Fruit fly (Drosophila melanogaster) whole organism, embryonic: ENCODE data around the gene trbd.

Experiments used
- Atf6 ChIP-seq: fragments of 200-800 bp; sonication (Bioruptor generic); IDR thresholded peaks from 2 replicates; pipeline ENCODE4 v1.3.6; 2022; ENCODE audit warnings: missing biosample characterization, missing genetic modification characterization
- BEAF-32 ChIP-seq: fragments of 200-800 bp; sonication (Bioruptor generic); optimal IDR thresholded peaks from 3 replicates; lab custom pipeline; 2017; ENCODE audit warnings: missing biosample characterization, missing genetic modification characterization, mild to moderate bottlenecking, moderate library complexity, missing genetic modification reagents
- Blimp-1 ChIP-seq: fragments of 200-800 bp; sonication (Bioruptor generic); optimal IDR thresholded peaks from 3 replicates; lab custom pipeline; 2018; ENCODE audit warnings: missing biosample characterization, missing genetic modification characterization, mild to moderate bottlenecking, moderate library complexity, missing genetic modification reagents
- CG1024 ChIP-seq: fragments of 200-800 bp; sonication (Bioruptor generic); IDR thresholded peaks from 2 replicates; pipeline ENCODE4 v1.3.6; 2022; ENCODE audit warnings: missing biosample characterization, missing genetic modification characterization
- CG10267 ChIP-seq: fragments of 200-800 bp; sonication (Bioruptor generic); optimal IDR thresholded peaks from 2 replicates; lab custom pipeline; 2018; ENCODE audit warnings: missing biosample characterization, mild to moderate bottlenecking, missing genetic modification characterization, moderate library complexity
- CG12219 ChIP-seq: fragments of 200-800 bp; sonication (Bioruptor generic); optimal IDR thresholded peaks from 3 replicates; lab custom pipeline; 2018; ENCODE audit warnings: missing biosample characterization, mild to moderate bottlenecking, missing genetic modification characterization
- CG13287 ChIP-seq: fragments of 200-800 bp; sonication (Bioruptor generic); IDR thresholded peaks from 2 replicates; pipeline ENCODE4 v1.3.6; 2022; ENCODE audit warnings: missing biosample characterization, missing genetic modification characterization; ENCODE audit not compliant: partially characterized antibody
- CG13775 ChIP-seq: fragments of 200-800 bp; sonication (Bioruptor generic); optimal IDR thresholded peaks from 3 replicates; lab custom pipeline; 2017; ENCODE audit warnings: missing biosample characterization, mild to moderate bottlenecking, missing genetic modification characterization
- CG15514 ChIP-seq: fragments of 200-800 bp; sonication (Bioruptor generic); optimal IDR thresholded peaks from 3 replicates; lab custom pipeline; 2017; ENCODE audit warnings: missing biosample characterization, missing genetic modification characterization, mild to moderate bottlenecking, moderate library complexity, missing genetic modification reagents
- CG2116 ChIP-seq: fragments of 200-800 bp; sonication (Bioruptor generic); optimal IDR thresholded peaks from 3 replicates; lab custom pipeline; 2018; ENCODE audit warnings: missing biosample characterization, mild to moderate bottlenecking, missing genetic modification characterization
- CG2129 ChIP-seq: fragments of 200-800 bp; sonication (Bioruptor generic); IDR thresholded peaks from 2 replicates; pipeline ENCODE4 v1.3.6; 2022; ENCODE audit warnings: missing biosample characterization, missing genetic modification characterization; ENCODE audit not compliant: partially characterized antibody
- CG31441 ChIP-seq: fragments of 200-800 bp; sonication (Bioruptor generic); IDR thresholded peaks from 2 replicates; pipeline ENCODE4 v1.3.6; 2022; ENCODE audit warnings: missing biosample characterization, missing genetic modification characterization
- CG32767 ChIP-seq: fragments of 200-800 bp; sonication (Bioruptor generic); IDR thresholded peaks from 2 replicates; pipeline ENCODE4 v1.3.6; 2022; ENCODE audit warnings: missing biosample characterization, missing genetic modification characterization
- CG33213 ChIP-seq: fragments of 200-800 bp; sonication (Bioruptor generic); optimal IDR thresholded peaks from 3 replicates; lab custom pipeline; 2016; ENCODE audit warnings: missing biosample characterization, missing genetic modification characterization
- CG4730 ChIP-seq: fragments of 200-800 bp; sonication (Bioruptor generic); IDR thresholded peaks from 2 replicates; pipeline ENCODE4 v1.3.6; 2022; ENCODE audit warnings: missing biosample characterization, missing genetic modification characterization
- CG6175 ChIP-seq: fragments of 200-800 bp; sonication (Bioruptor generic); IDR thresholded peaks from 3 replicates; pipeline ENCODE4 v1.3.6; 2022; ENCODE audit warnings: missing biosample characterization, missing genetic modification characterization
- CG6813 ChIP-seq: fragments of 200-800 bp; sonication (Bioruptor generic); optimal IDR thresholded peaks from 2 replicates; lab custom pipeline; 2017; ENCODE audit warnings: missing biosample characterization, missing genetic modification characterization, mild to moderate bottlenecking, moderate library complexity, missing genetic modification reagents
- CG7963 ChIP-seq: fragments of 200-800 bp; sonication (Bioruptor generic); IDR thresholded peaks from 3 replicates; pipeline ENCODE4 v1.3.6; 2022; ENCODE audit warnings: missing biosample characterization, missing genetic modification characterization; ENCODE audit not compliant: partially characterized antibody
- CG9609 ChIP-seq: fragments of 200-800 bp; sonication (Bioruptor generic); optimal IDR thresholded peaks from 3 replicates; lab custom pipeline; 2016; ENCODE audit warnings: missing biosample characterization, missing genetic modification characterization
- CkIIα-i1 ChIP-seq: fragments of 200-800 bp; sonication (Bioruptor generic); IDR thresholded peaks from 2 replicates; pipeline ENCODE4 v1.3.6; 2022; ENCODE audit warnings: missing biosample characterization, missing genetic modification characterization
- Dad ChIP-seq: fragments of 200-800 bp; sonication (Bioruptor generic); optimal IDR thresholded peaks from 3 replicates; lab custom pipeline; 2016; ENCODE audit warnings: missing biosample characterization, missing genetic modification characterization
- Dp ChIP-seq: fragments of 200-800 bp; sonication (Bioruptor generic); optimal IDR thresholded peaks from 2 replicates; lab custom pipeline; 2018; ENCODE audit warnings: missing biosample characterization, mild to moderate bottlenecking, missing genetic modification characterization, moderate library complexity
- Dref ChIP-seq: fragments of 200-800 bp; sonication (Bioruptor generic); IDR thresholded peaks from 2 replicates; pipeline ENCODE4 v1.3.6; 2022; ENCODE audit warnings: missing biosample characterization, missing genetic modification characterization
- Ets65A ChIP-seq: fragments of 200-800 bp; sonication (Bioruptor generic); peaks from one replicate; lab custom pipeline; 2016; ENCODE audit warnings: missing biosample characterization, missing genetic modification characterization
- HLH3B ChIP-seq: fragments of 200-800 bp; sonication (Bioruptor generic); IDR thresholded peaks from 2 replicates; pipeline ENCODE4 v1.3.6; 2022; ENCODE audit warnings: missing biosample characterization, missing genetic modification characterization
- HLH4C ChIP-seq: fragments of 200-800 bp; sonication (Bioruptor generic); IDR thresholded peaks from 3 replicates; pipeline ENCODE4 v1.3.6; 2022; ENCODE audit warnings: missing biosample characterization, missing genetic modification characterization; ENCODE audit not compliant: partially characterized antibody
- Hmr ChIP-seq: fragments of 200-800 bp; sonication (Bioruptor generic); optimal IDR thresholded peaks from 3 replicates; lab custom pipeline; 2017; ENCODE audit warnings: mild to moderate bottlenecking, missing biosample characterization, missing genetic modification reagents, missing genetic modification characterization
- Opbp ChIP-seq: fragments of 200-800 bp; sonication (Bioruptor generic); IDR thresholded peaks from 3 replicates; pipeline ENCODE4 v1.3.6; 2022; ENCODE audit warnings: missing biosample characterization, missing genetic modification characterization; ENCODE audit not compliant: partially characterized antibody
- Poxn ChIP-seq: fragments of 200-800 bp; sonication (Bioruptor generic); IDR thresholded peaks from 2 replicates; pipeline ENCODE4 v1.3.6; 2022; ENCODE audit warnings: missing biosample characterization, missing genetic modification characterization
- Ravus ChIP-seq: fragments of 200-800 bp; sonication (Bioruptor generic); IDR thresholded peaks from 2 replicates; pipeline ENCODE4 v1.3.6; 2022; ENCODE audit warnings: missing biosample characterization, missing genetic modification characterization
- Xrp1 ChIP-seq: fragments of 200-800 bp; sonication (Bioruptor generic); IDR thresholded peaks from 2 replicates; pipeline ENCODE4 v1.3.6; 2022; ENCODE audit warnings: missing biosample characterization, missing genetic modification characterization
- ash1 ChIP-seq: fragments of 200-800 bp; sonication (Bioruptor generic); optimal IDR thresholded peaks from 2 replicates; lab custom pipeline; 2018; ENCODE audit warnings: missing biosample characterization, mild to moderate bottlenecking, missing genetic modification characterization
- bbx ChIP-seq: fragments of 200-800 bp; sonication (Bioruptor generic); IDR thresholded peaks from 2 replicates; pipeline ENCODE4 v1.3.6; 2022; ENCODE audit warnings: missing biosample characterization, missing genetic modification characterization; ENCODE audit not compliant: partially characterized antibody
- btn ChIP-seq: fragments of 200-800 bp; sonication (Bioruptor generic); optimal IDR thresholded peaks from 2 replicates; lab custom pipeline; 2016; ENCODE audit warnings: missing biosample characterization, missing genetic modification characterization
- gem ChIP-seq: fragments of 200-800 bp; sonication (Bioruptor generic); optimal IDR thresholded peaks from 2 replicates; lab custom pipeline; 2019; ENCODE audit warnings: missing biosample characterization, mild to moderate bottlenecking, missing genetic modification characterization, moderate library complexity
- hb ChIP-seq: fragments of 200-800 bp; sonication (Bioruptor generic); IDR thresholded peaks from 3 replicates; pipeline ENCODE4 v1.3.6; 2022; ENCODE audit warnings: missing biosample characterization, missing genetic modification characterization; ENCODE audit not compliant: partially characterized antibody
- hbn ChIP-seq: fragments of 200-800 bp; sonication (Bioruptor generic); IDR thresholded peaks from 2 replicates; pipeline ENCODE4 v1.3.6; 2022; ENCODE audit warnings: missing biosample characterization, missing genetic modification characterization; ENCODE audit not compliant: partially characterized antibody
- lilli ChIP-seq: fragments of 200-800 bp; sonication (Bioruptor generic); optimal IDR thresholded peaks from 3 replicates; lab custom pipeline; 2016; ENCODE audit warnings: missing biosample characterization, missing genetic modification characterization
- maf-S ChIP-seq: fragments of 200-800 bp; sonication (Bioruptor generic); optimal IDR thresholded peaks from 2 replicates; lab custom pipeline; 2016; ENCODE audit warnings: missing biosample characterization, missing genetic modification characterization
- onecut ChIP-seq: fragments of 200-800 bp; sonication (Bioruptor generic); IDR thresholded peaks from 2 replicates; pipeline ENCODE4 v1.3.6; 2022; ENCODE audit warnings: missing biosample characterization, missing genetic modification characterization
- pzg ChIP-seq: fragments of 200-800 bp; sonication (Bioruptor generic); optimal IDR thresholded peaks from 3 replicates; lab custom pipeline; 2018; ENCODE audit warnings: missing biosample characterization, mild to moderate bottlenecking, missing genetic modification characterization, moderate library complexity
- sisA ChIP-seq: fragments of 200-800 bp; sonication (Bioruptor generic); IDR thresholded peaks from 2 replicates; pipeline ENCODE4 v1.3.6; 2022; ENCODE audit warnings: missing biosample characterization, missing genetic modification characterization
- sna ChIP-seq: fragments of 200-800 bp; sonication (Bioruptor generic); IDR thresholded peaks from 2 replicates; pipeline ENCODE4 v1.3.6; 2022; ENCODE audit warnings: missing biosample characterization, missing genetic modification characterization; ENCODE audit not compliant: partially characterized antibody
- trem ChIP-seq: fragments of 200-800 bp; optimal IDR thresholded peaks from 3 replicates; lab custom pipeline; 2019; ENCODE audit warnings: missing biosample characterization, mild to moderate bottlenecking, missing genetic modification characterization, moderate library complexity
- tx ChIP-seq: fragments of 200-800 bp; sonication (Bioruptor generic); optimal IDR thresholded peaks from 2 replicates; lab custom pipeline; 2016; ENCODE audit warnings: missing biosample characterization, missing genetic modification characterization
- vnd ChIP-seq: fragments of 200-800 bp; sonication (Bioruptor generic); IDR thresholded peaks from 3 replicates; pipeline ENCODE4 v1.3.6; 2022; ENCODE audit warnings: missing biosample characterization, missing genetic modification characterization; ENCODE audit not compliant: partially characterized antibody
- z ChIP-seq: fragments of 200-800 bp; sonication (Bioruptor generic); IDR thresholded peaks from 3 replicates; pipeline ENCODE4 v1.3.6; 2022; ENCODE audit warnings: missing biosample characterization, missing genetic modification characterization
- zen ChIP-seq: fragments of 200-800 bp; sonication (Bioruptor generic); optimal IDR thresholded peaks from 3 replicates; lab custom pipeline; 2018; ENCODE audit warnings: missing biosample characterization, mild to moderate bottlenecking, missing genetic modification characterization, moderate library complexity

Gene trbd

DNA sequence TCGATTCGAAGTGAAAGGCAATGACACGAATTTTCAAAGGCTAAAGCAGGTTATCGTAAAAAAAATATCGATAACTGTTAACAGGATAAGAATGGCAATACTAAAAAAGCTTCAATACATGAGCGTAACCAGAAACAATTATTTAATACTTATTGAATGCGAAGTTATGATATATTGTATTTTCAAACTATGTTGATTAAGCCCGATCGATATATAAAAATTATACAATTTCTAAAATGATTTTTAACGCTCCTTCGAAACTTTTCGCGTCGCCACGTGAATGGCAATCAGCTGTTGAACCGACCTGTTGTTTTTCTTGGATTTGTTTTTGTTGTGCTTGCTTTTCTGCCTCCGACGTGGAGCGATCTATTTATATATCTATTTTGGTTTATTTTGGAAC lies 45.4 kb upstream of the trbd start, which contains the start of the genes Alg12 and Rpt3R (continued):
- TF ChIP-seq sna (GFP tag; lab: Robert Waterston, UW) (peak; percentile 54; the same call in 1 of the 2 replicates), hb (GFP tag; lab: Robert Waterston, UW) (no peak), CG12219 (GFP tag; lab: Kevin White, UChicago) (no peak), Poxn (no peak), pzg (GFP tag; lab: Kevin White, UChicago) (peak; percentile 38), Xrp1 (no peak), trem (tag; lab: Kevin White, UChicago) (peak; percentile 36), vnd (GFP tag; lab: Robert Waterston, UW) (0 out of 3 replicates have a peak, but pooled peaks have one; percentile 28), HLH4C (GFP tag; lab: Robert Waterston, UW) (peak; percentile 61), CG13287 (peak; percentile 77), gem (tag; lab: Kevin White, UChicago) (no peak), Dp (GFP tag; lab: Kevin White, UChicago) (peak; percentile 62), Hmr (GFP tag; lab: Kevin White, UChicago) (no peak), BEAF-32 (peak; percentile 62), CG15514 (peak; percentile 54), CG10267 (tag; lab: Kevin White, UChicago) (peak; percentile 11), CG2129 (GFP tag; lab: Robert Waterston, UW) (0 out of 2 replicates have a peak, but pooled peaks have one; percentile 26), CG2116 (peak; percentile 56)

DNA sequence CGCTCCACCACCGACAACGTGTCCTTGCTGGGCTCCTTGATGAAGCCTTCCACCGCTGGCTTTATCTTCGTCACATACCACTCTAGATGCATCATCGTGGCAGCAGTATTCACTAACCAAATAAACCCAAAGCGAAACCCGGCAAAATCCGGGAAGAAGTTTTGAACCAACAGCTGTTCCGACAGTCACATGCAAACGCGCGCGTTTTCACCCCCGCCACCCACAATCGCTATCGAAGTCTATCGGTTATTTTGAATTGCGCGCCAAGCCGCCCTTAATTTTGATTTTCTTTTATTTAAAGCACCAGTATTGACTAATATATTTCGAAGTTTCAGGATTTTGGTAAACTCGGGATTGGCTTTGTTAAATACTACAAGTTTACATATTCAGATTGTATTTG lies 43.6 kb upstream of the trbd start, which contains the start of gene Tti1:
Tti1 (minus strand) TSS at position 200 of the 400 bp plus-strand sequence.
- no peak for TF ChIP-seq ash1 (GFP tag; lab: Kevin White, UChicago)
- TF ChIP-seq hbn (GFP tag; lab: Robert Waterston, UW): peak; percentile 38; the same call in 1 of the 2 replicates
- TF ChIP-seq CG6175 (GFP tag; lab: Robert Waterston, UW): no peak
- TF ChIP-seq tx (GFP tag; lab: Kevin White, UChicago): no peak
- no peak for TF ChIP-seq Ets65A (GFP tag; lab: Kevin White, UChicago)
- no peak for TF ChIP-seq sisA (GFP tag; lab: Robert Waterston, UW)
- TF ChIP-seq Atf6 (GFP tag; lab: Robert Waterston, UW): no peak
- no peak for TF ChIP-seq zen (tag; lab: Kevin White, UChicago)
- no peak for TF ChIP-seq maf-S (GFP tag; lab: Kevin White, UChicago)
- TF ChIP-seq Blimp-1 (GFP tag; lab: Kevin White, UChicago): no peak
- TF ChIP-seq z (GFP tag; lab: Robert Waterston, UW): no peak
- TF ChIP-seq CG13775: no peak
- TF ChIP-seq onecut: no peak
- TF ChIP-seq CG32767 (GFP tag; lab: Robert Waterston, UW): no peak
- no peak for TF ChIP-seq Dad (GFP tag; lab: Kevin White, UChicago)
- TF ChIP-seq CG6813 (GFP tag; lab: Kevin White, UChicago): no peak
- TF ChIP-seq BEAF-32: peak; percentile 38
- 0 out of 3 replicates have a peak, but pooled peaks have one; percentile 48 for TF ChIP-seq CG7963 (GFP tag; lab: Robert Waterston, UW)
- TF ChIP-seq CG31441 (GFP tag; lab: Robert Waterston, UW): no peak
- TF ChIP-seq HLH4C (GFP tag; lab: Robert Waterston, UW): peak; percentile 64
- TF ChIP-seq Dref (GFP tag; lab: Robert Waterston, UW): peak; percentile 83
- no peak for TF ChIP-seq CkIIα-i1 (GFP tag; lab: Robert Waterston, UW)
- TF ChIP-seq bbx: peak; percentile 67
- TF ChIP-seq CG1024 (GFP tag; lab: Robert Waterston, UW): no peak
- TF ChIP-seq Dp (GFP tag; lab: Kevin White, UChicago): peak; percentile 86
- TF ChIP-seq HLH3B (GFP tag; lab: Robert Waterston, UW): no peak
- no peak for TF ChIP-seq CG33213 (GFP tag; lab: Kevin White, UChicago)
- TF ChIP-seq Ravus (GFP tag; lab: Robert Waterston, UW): no peak
- no peak for TF ChIP-seq btn (GFP tag; lab: Kevin White, UChicago)
- TF ChIP-seq CG4730: no peak
- no peak for TF ChIP-seq hb (GFP tag; lab: Robert Waterston, UW)
- peak; percentile 52; the same call in 1 of the 3 replicates for TF ChIP-seq Opbp (GFP tag; lab: Robert Waterston, UW)
- no peak for TF ChIP-seq CG9609 (GFP tag; lab: Kevin White, UChicago)
- no peak for TF ChIP-seq lilli (GFP tag; lab: Kevin White, UChicago)
